Worm (Caenorhabditis elegans): ENCODE measurements around the gene acbp-7.

DNA sequence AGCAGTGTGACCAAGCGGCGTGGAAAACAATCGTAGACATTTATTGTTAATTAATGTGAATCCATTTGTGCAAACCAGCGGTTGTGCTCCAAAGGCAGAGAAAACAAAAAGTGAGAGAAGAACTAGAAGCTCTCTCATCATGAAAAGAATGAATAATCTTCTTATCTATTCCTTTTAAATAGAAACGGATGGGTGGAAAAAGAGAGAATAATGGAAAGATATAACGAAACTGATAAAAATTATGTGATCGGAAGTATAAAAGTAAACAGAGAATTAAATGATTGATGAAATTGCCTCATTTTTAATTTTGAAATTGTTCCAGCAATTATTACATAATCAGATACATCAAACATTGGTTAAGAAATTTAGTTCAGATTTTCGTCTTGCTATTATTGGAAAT lies 45.9 kb downstream of the acbp-7 start, which contains the start of gene clec-5:
- no peak for TF ChIP-seq elt-2 (tag; optimal IDR thresholded peaks at IDR 0.05)
- no peak for TF ChIP-seq rnt-1 (tag; optimal IDR thresholded peaks at IDR 0.05)
